Fruit fly (Drosophila melanogaster) whole organism, pupa: ENCODE results near the gene Trmt61.
A peak's percentile ranks its signal among the peaks of the same experiment; 100 is the strongest.

Source experiments
- CG10348 ChIP-seq: fragments of 200-800 bp; sonication (Bioruptor generic); IDR thresholded peaks from 2 replicates; pipeline ENCODE4 v1.3.6; 2022; ENCODE audit warnings: missing biosample characterization, missing genetic modification characterization
- CG12605 ChIP-seq: fragments of 200-800 bp; sonication (Bioruptor generic); IDR thresholded peaks from 2 replicates; pipeline ENCODE4 v1.3.6; 2022; ENCODE audit warnings: missing biosample characterization, missing genetic modification characterization
- CG14655 ChIP-seq: fragments of 200-800 bp; sonication (Bioruptor generic); optimal IDR thresholded peaks from 3 replicates; lab custom pipeline; 2017; ENCODE audit warnings: mild to moderate bottlenecking, missing biosample characterization, missing genetic modification reagents, missing genetic modification characterization
- CG15710 ChIP-seq: fragments of 200-800 bp; sonication (Bioruptor generic); optimal IDR thresholded peaks from 2 replicates; lab custom pipeline; 2018; ENCODE audit warnings: missing biosample characterization, mild to moderate bottlenecking, missing genetic modification characterization, moderate library complexity
- CG32121 ChIP-seq: fragments of 200-800 bp; sonication (Bioruptor generic); IDR thresholded peaks from 2 replicates; pipeline ENCODE4 v1.3.6; 2022; ENCODE audit warnings: missing biosample characterization, missing genetic modification characterization
- D1 ChIP-seq: fragments of 200-800 bp; sonication (Bioruptor generic); optimal IDR thresholded peaks from 2 replicates; lab custom pipeline; 2018; ENCODE audit warnings: missing biosample characterization, mild to moderate bottlenecking, missing genetic modification characterization, moderate library complexity
- EcR ChIP-seq: fragments of 200-800 bp; sonication (Bioruptor generic); optimal IDR thresholded peaks from 3 replicates; lab custom pipeline; 2019; ENCODE audit warnings: missing biosample characterization, missing genetic modification characterization, mild to moderate bottlenecking, moderate library complexity, missing genetic modification reagents
- Pif1B ChIP-seq: fragments of 200-800 bp; sonication (Bioruptor generic); optimal IDR thresholded peaks from 3 replicates; lab custom pipeline; 2016; ENCODE audit warnings: missing biosample characterization, missing genetic modification characterization
- Snoo ChIP-seq: fragments of 200-800 bp; sonication (Bioruptor generic); optimal IDR thresholded peaks from 3 replicates; lab custom pipeline; 2017; ENCODE audit warnings: missing biosample characterization, mild to moderate bottlenecking, missing genetic modification characterization, inconsistent platforms
- gl ChIP-seq: fragments of 200-800 bp; sonication (Bioruptor generic); optimal IDR thresholded peaks from 2 replicates; lab custom pipeline; 2018; ENCODE audit warnings: missing biosample characterization, mild to moderate bottlenecking, missing genetic modification characterization
- rn ChIP-seq: fragments of 200-800 bp; sonication (Bioruptor generic); IDR thresholded peaks from 2 replicates; pipeline ENCODE4 v1.3.6; 2022; ENCODE audit warnings: missing biosample characterization, missing genetic modification characterization

DNA sequence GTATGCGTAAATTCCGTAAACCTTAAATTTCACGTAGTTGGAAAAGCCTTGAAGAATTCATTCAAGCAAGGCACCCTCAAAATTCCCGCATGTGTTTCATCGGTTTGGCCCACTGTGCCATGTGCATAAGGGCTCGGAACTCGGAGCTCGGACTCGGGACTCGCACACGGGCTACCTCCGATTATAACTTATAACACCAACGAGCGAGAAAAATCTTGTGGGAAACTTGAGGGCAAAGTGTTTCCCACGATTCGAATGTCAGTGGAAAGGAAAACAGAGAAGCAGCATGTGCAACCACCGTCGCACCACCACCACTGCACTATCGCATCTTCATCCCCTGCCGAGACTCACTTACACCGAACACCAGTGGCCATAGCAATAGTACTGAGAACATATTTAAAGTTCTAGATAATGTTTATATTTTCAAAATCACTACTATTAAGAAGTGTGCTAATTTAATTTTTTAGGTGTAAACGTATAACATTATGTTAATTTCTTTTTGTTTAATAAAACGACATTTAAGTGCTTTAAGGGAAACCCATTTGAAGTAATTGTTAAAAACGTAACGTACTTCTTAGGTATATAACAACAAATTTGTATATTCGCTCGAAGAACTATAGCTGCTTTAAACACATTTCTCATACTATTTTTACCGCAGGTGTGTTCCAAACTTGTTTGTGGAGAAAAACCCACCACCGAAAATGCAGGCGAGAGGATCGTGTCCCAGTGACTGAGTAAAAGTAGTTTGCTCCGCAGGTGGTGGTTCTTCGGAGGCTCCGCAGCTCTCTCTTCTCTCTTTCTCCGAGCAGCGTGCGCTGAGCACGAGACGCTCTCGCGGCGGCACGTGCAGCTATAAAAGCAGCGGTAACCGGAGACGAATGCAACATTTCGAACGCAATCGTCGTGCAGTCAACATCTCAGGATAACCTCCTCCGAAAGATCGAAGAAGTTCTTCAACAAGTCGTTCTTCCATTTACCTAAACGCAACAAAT lies 22.8 kb upstream of the Trmt61 start:
- TF ChIP-seq D1 (peak; percentile 90), Snoo (peak; percentile 88), rn (GFP tag; lab: Robert Waterston, UW) (0 out of 2 replicates have a peak, but pooled peaks have one; percentile 28), CG15710 (tag; lab: Kevin White, UChicago) (peak; percentile 95), EcR (GFP tag; lab: Kevin White, UChicago) (peak; percentile 14), CG12605 (GFP tag; lab: Robert Waterston, UW) (peak; percentile 53), gl (tag; lab: Kevin White, UChicago) (peak; percentile 84), CG10348 (GFP tag; lab: Robert Waterston, UW) (no peak), CG32121 (peak; percentile 36; the same call in 1 of the 2 replicates), Pif1B (GFP tag; lab: Kevin White, UChicago) (peak; percentile 90), CG14655 (peak; percentile 91)
